Worm (Caenorhabditis elegans) whole organism, L1 larva: ENCODE results near the gene nid-1.

Experiments used
- Y116A8C.19 ChIP-seq: sonication (generic microtip); optimal IDR thresholded peaks from 2 replicates; lab custom pipeline; 2016; ENCODE audit warnings: missing compliant biosample characterization, missing genetic modification characterization, borderline replicate concordance
- alr-1 ChIP-seq: fragments of 200-800 bp; sonication (Bioruptor generic); optimal IDR thresholded peaks from 2 replicates; lab custom pipeline; 2018; ENCODE audit warnings: borderline replicate concordance, mild to moderate bottlenecking, missing genetic modification characterization, missing compliant biosample characterization
- aly-2 ChIP-seq: fragments of 150-350 bp; optimal IDR thresholded peaks from 2 replicates; lab custom pipeline; 2014; ENCODE audit warnings: missing biosample characterization, missing genetic modification characterization
- ama-1 ChIP-seq: fragments of 150-350 bp; optimal IDR thresholded peaks from 2 replicates; lab custom pipeline; 2014
- blmp-1 ChIP-seq: fragments of 150-350 bp; optimal IDR thresholded peaks from 2 replicates; lab custom pipeline; 2014; ENCODE audit warnings: missing biosample characterization, missing genetic modification characterization
- nhr-76 ChIP-seq: sonication (generic microtip); optimal IDR thresholded peaks from 2 replicates; lab custom pipeline; 2017; ENCODE audit warnings: missing biosample characterization, missing genetic modification characterization

DNA sequence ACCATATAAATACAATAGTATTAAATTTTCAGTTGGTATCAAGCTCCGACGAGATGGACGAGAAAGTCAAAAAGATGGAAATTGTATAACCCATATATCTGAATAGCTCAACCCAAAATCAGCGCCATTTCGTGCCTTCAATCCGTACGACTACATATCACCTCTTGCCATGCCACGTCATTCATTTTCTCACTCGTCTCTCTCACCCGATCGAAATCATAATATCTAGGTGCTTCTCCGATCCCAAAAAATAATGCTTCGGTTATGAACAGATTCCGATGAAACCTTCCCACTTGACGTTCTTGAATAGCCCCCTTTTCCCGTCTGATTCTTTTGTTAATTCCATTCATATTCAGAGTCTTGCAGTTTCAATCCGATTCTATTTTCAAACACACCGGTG lies 28.5 kb upstream of the nid-1 start:
- TF ChIP-seq blmp-1 (tag; lab: Kevin White, UChicago) (no peak), alr-1 (tag; lab: Kevin White, UChicago) (no peak), ama-1 (lab: Kevin White, UChicago) (no peak), Y116A8C.19 (tag; lab: Kevin White, UChicago) (no peak), aly-2 (tag; lab: Kevin White, UChicago) (no peak), nhr-76 (no peak)
